Fruit fly (Drosophila melanogaster): ENCODE measurements around the gene NimA.

Gene NimA

DNA sequence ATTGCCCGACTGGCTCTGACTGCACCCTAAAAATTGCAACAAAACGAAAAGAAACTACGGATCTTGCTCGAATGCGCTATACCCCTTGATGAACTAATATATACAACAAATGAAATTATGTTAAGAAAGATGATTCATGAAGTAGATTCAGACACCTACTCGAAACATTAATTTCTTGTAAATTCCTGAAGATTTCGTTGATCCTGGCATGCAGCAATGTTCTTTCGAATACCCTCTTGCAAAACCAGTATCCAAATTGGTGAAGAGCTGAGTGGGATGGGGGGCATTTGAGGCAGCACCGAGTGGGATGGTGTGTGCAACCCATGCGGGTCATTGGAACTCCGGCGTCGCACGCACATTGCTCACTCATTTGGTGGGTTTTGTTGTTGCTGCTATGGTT, 1.6 kb upstream of the NimA start:
- TF ChIP-seq CG10147 (GFP tag; optimal IDR thresholded peaks at IDR 0.05) (no peak), CG10366 (GFP tag; IDR thresholded peaks at IDR 0.05) (peak; percentile 14; the same call in 1 of the 2 replicates), CG4282 (GFP tag; optimal IDR thresholded peaks at IDR 0.05) (no peak), CG6791 (GFP tag; IDR thresholded peaks at IDR 0.05; ENCODE audit: partially characterized antibody) (no peak), MTF-1 (GFP tag; optimal IDR thresholded peaks at IDR 0.05; ENCODE audit: borderline replicate concordance) (no peak), nau (GFP tag; optimal IDR thresholded peaks at IDR 0.05) (no peak), cas (GFP tag; IDR thresholded peaks at IDR 0.05) (no peak), ems (GFP tag; optimal IDR thresholded peaks at IDR 0.05) (no peak), CG4360 (GFP tag; IDR thresholded peaks at IDR 0.05) (no peak), Xrp1 (GFP tag; IDR thresholded peaks at IDR 0.05) (no peak; the same call in 1 of the 2 replicates), rib (GFP tag; IDR thresholded peaks at IDR 0.05) (no peak), h (optimal IDR thresholded peaks at IDR 0.05) (no peak), gsb-n (tag; optimal IDR thresholded peaks at IDR 0.05) (no peak), esg (GFP tag; conservative IDR thresholded peaks at IDR 0.05) (0 out of 2 replicates have a peak, but pooled peaks have one; percentile 24), Bgb (GFP tag; IDR thresholded peaks at IDR 0.05; ENCODE audit: partially characterized antibody) (no peak), CG7786 (GFP tag; optimal IDR thresholded peaks at IDR 0.05) (no peak), Dip2 (GFP tag; IDR thresholded peaks at IDR 0.05) (no peak), CG7928 (GFP tag; optimal IDR thresholded peaks at IDR 0.05) (no peak), CG6765 (GFP tag; optimal IDR thresholded peaks at IDR 0.05) (no peak), CG18476 (GFP tag; optimal IDR thresholded peaks at IDR 0.05) (no peak), Dp (GFP tag; optimal IDR thresholded peaks at IDR 0.05) (no peak), oc (tag; optimal IDR thresholded peaks at IDR 0.05) (no peak), Bteb2 (GFP tag; optimal IDR thresholded peaks at IDR 0.05) (no peak), gcm (GFP tag; optimal IDR thresholded peaks at IDR 0.05) (peak; percentile 82), nom (GFP tag; optimal IDR thresholded peaks at IDR 0.05) (peak; percentile 61), CG2202 (tag; optimal IDR thresholded peaks at IDR 0.05) (no peak), hbn (GFP tag; IDR thresholded peaks at IDR 0.05; ENCODE audit: partially characterized antibody) (no peak), ATbp (GFP tag; optimal IDR thresholded peaks at IDR 0.05) (no peak), CG11504 (tag; optimal IDR thresholded peaks at IDR 0.05) (no peak), CG14965 (GFP tag; optimal IDR thresholded peaks at IDR 0.05; ENCODE audit: borderline replicate concordance) (no peak), ase (GFP tag; IDR thresholded peaks at IDR 0.05) (0 out of 3 replicates have a peak, but pooled peaks have one; percentile 42), CoRest (tag; optimal IDR thresholded peaks at IDR 0.05) (no peak), C15 (GFP tag; IDR thresholded peaks at IDR 0.05) (no peak), CG2678 (tag; optimal IDR thresholded peaks at IDR 0.05) (no peak), corto (GFP tag; optimal IDR thresholded peaks at IDR 0.05) (peak; percentile 70), Blimp-1 (GFP tag; optimal IDR thresholded peaks at IDR 0.05) (peak; percentile 31), Taf1 (GFP tag; IDR thresholded peaks at IDR 0.05) (no peak), Hmx (GFP tag; optimal IDR thresholded peaks at IDR 0.05) (no peak), tgo (GFP tag; IDR thresholded peaks at IDR 0.05) (peak; percentile 37; the same call in 1 of the 3 replicates), CG14667 (GFP tag; IDR thresholded peaks at IDR 0.05) (no peak), CG32772 (GFP tag; IDR thresholded peaks at IDR 0.05) (no peak), CG7839 (tag; optimal IDR thresholded peaks at IDR 0.05) (no peak), chinmo (GFP tag; IDR thresholded peaks at IDR 0.05; ENCODE audit: partially characterized antibody) (no peak), twi (tag; optimal IDR thresholded peaks at IDR 0.05) (no peak), CG11247 (GFP tag; IDR thresholded peaks at IDR 0.05) (0 out of 2 replicates have a peak, but pooled peaks have one; percentile 8), bcd (GFP tag; optimal IDR thresholded peaks at IDR 0.05) (no peak), CG7745 (tag; optimal IDR thresholded peaks at IDR 0.05) (no peak), Max (GFP tag; optimal IDR thresholded peaks at IDR 0.05) (no peak), CG10431 (GFP tag; optimal IDR thresholded peaks at IDR 0.05) (no peak), Doc3 (GFP tag; IDR thresholded peaks at IDR 0.05; ENCODE audit: partially characterized antibody) (no peak), CG43689 (GFP tag; IDR thresholded peaks at IDR 0.05) (no peak)
